Worm (Caenorhabditis elegans): ENCODE results near the gene F18C5.10.

- no peak for TF ChIP-seq aly-2 (tag; optimal IDR thresholded peaks at IDR 0.05)
- no peak for TF ChIP-seq zag-1 (tag; optimal IDR thresholded peaks at IDR 0.05)
- no peak for TF ChIP-seq swsn-7 (tag; optimal IDR thresholded peaks at IDR 0.05)
- no peak for TF ChIP-seq nhr-77 (tag; optimal IDR thresholded peaks at IDR 0.05)
- no peak for TF ChIP-seq egl-27 (tag; optimal IDR thresholded peaks at IDR 0.05)
- no peak for TF ChIP-seq mep-1 (tag; optimal IDR thresholded peaks at IDR 0.05)
- no peak for TF ChIP-seq fkh-4 (tag; optimal IDR thresholded peaks at IDR 0.05; ENCODE audit: borderline replicate concordance)
- no peak for TF ChIP-seq nhr-12 (tag; optimal IDR thresholded peaks at IDR 0.05)
Measured at ce11 chrII:6513357-6513756, 47.9 kb downstream of the F18C5.10 start.
